Worm (Caenorhabditis elegans): Measurements from ENCODE around the gene F47C12.8.

DNA sequence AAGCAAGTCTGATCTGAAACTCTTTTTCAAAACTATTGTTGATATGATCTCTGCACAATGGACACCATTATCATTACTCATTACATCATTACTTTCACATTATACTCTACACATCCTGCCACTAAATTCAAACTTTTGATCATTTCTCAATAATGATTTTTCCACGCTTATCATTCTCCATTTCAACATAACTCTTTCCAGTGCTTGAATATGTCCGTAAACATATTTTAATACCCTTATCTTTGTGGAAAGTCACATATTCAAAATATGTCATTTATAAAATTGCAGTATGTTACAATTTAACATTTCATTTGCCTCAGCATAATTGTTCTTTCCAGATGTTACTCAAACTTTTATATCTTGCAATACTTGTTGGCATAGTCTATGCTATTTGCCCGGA lies 38.0 kb downstream of the F47C12.8 start, which contains the start of gene clec-75:
- TF ChIP-seq klf-2 (GFP tag; conservative IDR thresholded peaks at IDR 0.05) (no peak), ztf-23 (GFP tag; IDR thresholded peaks at IDR 0.05) (no peak), flt-1 (GFP tag; IDR thresholded peaks at IDR 0.05) (no peak), ref-1 (GFP tag; conservative IDR thresholded peaks at IDR 0.05) (no peak), tab-1 (GFP tag; IDR thresholded peaks at IDR 0.05) (no peak), med-1 (GFP tag; optimal IDR thresholded peaks at IDR 0.05; ENCODE audit: insufficient read depth) (no peak)
